Worm (Caenorhabditis elegans): ENCODE results near the gene R05G6.10.
A peak's percentile ranks its signal among the peaks of the same experiment; 100 is the strongest.

The R05G6.10 gene

ce11 chrIV:7552958-7553553 lies 10.7 kb upstream of the R05G6.10 start, which contains the start of gene dif-1 (continued):
- no peak for TF ChIP-seq lin-11 (tag; optimal IDR thresholded peaks at IDR 0.05)
- TF ChIP-seq nhr-21 (tag; optimal IDR thresholded peaks at IDR 0.05): peak; percentile 58
- TF ChIP-seq zag-1 (tag; optimal IDR thresholded peaks at IDR 0.05): no peak
- no peak for TF ChIP-seq lin-13 (GFP tag; optimal IDR thresholded peaks at IDR 0.05)
- TF ChIP-seq dmd-4 (tag; optimal IDR thresholded peaks at IDR 0.05): no peak
- no peak for TF ChIP-seq elt-1 (tag; optimal IDR thresholded peaks at IDR 0.05)
- no peak for TF ChIP-seq snpc-4 (tag; optimal IDR thresholded peaks at IDR 0.05)
- TF ChIP-seq sem-4 (tag; optimal IDR thresholded peaks at IDR 0.05): peak; percentile 39
- no peak for TF ChIP-seq ztf-4 (tag; optimal IDR thresholded peaks at IDR 0.05)
- peak; percentile 41 for TF ChIP-seq C34F6.9 (tag; optimal IDR thresholded peaks at IDR 0.05)
- TF ChIP-seq ama-1 (optimal IDR thresholded peaks at IDR 0.05): no peak
- no peak for TF ChIP-seq mdl-1 (tag; optimal IDR thresholded peaks at IDR 0.05)
- no peak for TF ChIP-seq elt-3 (tag; optimal IDR thresholded peaks at IDR 0.05)

ce11 chrIV:7552100-7552499 lies 9.8 kb upstream of the R05G6.10 start:
- TF ChIP-seq nhr-10 (tag; optimal IDR thresholded peaks at IDR 0.05) (no peak), R02D3.7 (tag; optimal IDR thresholded peaks at IDR 0.05) (no peak), mbf-1 (tag; optimal IDR thresholded peaks at IDR 0.05) (no peak), blmp-1 (tag; optimal IDR thresholded peaks at IDR 0.05; ENCODE audit: insufficient read depth) (no peak), ceh-82 (tag; optimal IDR thresholded peaks at IDR 0.05) (no peak), unc-39 (tag; optimal IDR thresholded peaks at IDR 0.05) (no peak), lsy-2 (tag; optimal IDR thresholded peaks at IDR 0.05) (no peak), unc-55 (GFP tag; optimal IDR thresholded peaks at IDR 0.05) (no peak), ztf-1 (GFP tag; conservative IDR thresholded peaks at IDR 0.05) (no peak), ama-1 (optimal IDR thresholded peaks at IDR 0.05) (no peak)

- TF ChIP-seq elt-1 (tag; optimal IDR thresholded peaks at IDR 0.05): no peak
- TF ChIP-seq sma-9 (GFP tag; optimal IDR thresholded peaks at IDR 0.05): no peak
- TF ChIP-seq sma-9 (tag; optimal IDR thresholded peaks at IDR 0.05): no peak
- no peak for TF ChIP-seq peb-1 (tag; optimal IDR thresholded peaks at IDR 0.05)
- TF ChIP-seq lin-11 (tag; optimal IDR thresholded peaks at IDR 0.05): no peak
- TF ChIP-seq skn-1 (tag; optimal IDR thresholded peaks at IDR 0.05): no peak
- TF ChIP-seq gmeb-1 (tag; optimal IDR thresholded peaks at IDR 0.05): no peak
- TF ChIP-seq alr-1 (tag; optimal IDR thresholded peaks at IDR 0.05): no peak
- TF ChIP-seq nhr-21 (tag; optimal IDR thresholded peaks at IDR 0.05): no peak
- TF ChIP-seq nhr-11 (tag; optimal IDR thresholded peaks at IDR 0.05): no peak
- no peak for TF ChIP-seq mbf-1 (tag; optimal IDR thresholded peaks at IDR 0.05)
- no peak for TF ChIP-seq ceh-82 (tag; optimal IDR thresholded peaks at IDR 0.05)
Observed at ce11 chrIV:7551254-7551653, 8.9 kb upstream of the R05G6.10 start.

ce11 chrIV:7550445-7550844 lies 8.1 kb upstream of the R05G6.10 start, which contains the start of gene pam-1:
pam-1 (minus strand) TSS chrIV:7550812.
- TF ChIP-seq blmp-1 (tag; optimal IDR thresholded peaks at IDR 0.05; ENCODE audit: insufficient read depth) (no peak), unc-55 (GFP tag; optimal IDR thresholded peaks at IDR 0.05) (no peak), lin-11 (tag; optimal IDR thresholded peaks at IDR 0.05) (no peak), lsy-2 (tag; optimal IDR thresholded peaks at IDR 0.05) (no peak), ztf-1 (GFP tag; conservative IDR thresholded peaks at IDR 0.05) (no peak), nhr-25 (tag; optimal IDR thresholded peaks at IDR 0.05) (no peak), mdl-1 (tag; optimal IDR thresholded peaks at IDR 0.05) (no peak), nhr-23 (tag; optimal IDR thresholded peaks at IDR 0.05) (no peak), sma-3 (GFP tag; optimal IDR thresholded peaks at IDR 0.05) (no peak), unc-62 (GFP tag; optimal IDR thresholded peaks at IDR 0.05) (no peak), nhr-237 (tag; optimal IDR thresholded peaks at IDR 0.05) (no peak), mbf-1 (tag; optimal IDR thresholded peaks at IDR 0.05) (no peak), mab-5 (tag; optimal IDR thresholded peaks at IDR 0.05) (no peak), nhr-10 (tag; optimal IDR thresholded peaks at IDR 0.05) (no peak), lin-13 (GFP tag; optimal IDR thresholded peaks at IDR 0.05) (no peak), zag-1 (tag; optimal IDR thresholded peaks at IDR 0.05) (no peak), ztf-11 (tag; optimal IDR thresholded peaks at IDR 0.05) (no peak)
